Fruit fly (Drosophila melanogaster): ENCODE results near the gene cm.
A peak's percentile ranks its signal among the peaks of the same experiment; 100 is the strongest.

cm gene

dm6 chrX:7011063-7011743, at the start of gene cm, which contains the start of the genes sloth1 and sloth2 (continued):
- TF ChIP-seq CG13424 (tag; optimal IDR thresholded peaks at IDR 0.05) (peak; percentile 92), Atf6 (GFP tag; IDR thresholded peaks at IDR 0.05) (peak; percentile 72), Tbp (GFP tag; optimal IDR thresholded peaks at IDR 0.05) (no peak), CG9727 (GFP tag; optimal IDR thresholded peaks at IDR 0.05) (peak; percentile 81), CG2116 (GFP tag; optimal IDR thresholded peaks at IDR 0.05) (peak; percentile 92), CG2199 (GFP tag; IDR thresholded peaks at IDR 0.05) (peak; percentile 81), CG12236 (GFP tag; optimal IDR thresholded peaks at IDR 0.05) (peak; percentile 71), CG31365 (tag; optimal IDR thresholded peaks at IDR 0.05) (peak; percentile 33), oc (tag; optimal IDR thresholded peaks at IDR 0.05) (peak; percentile 67), CG12769 (tag; optimal IDR thresholded peaks at IDR 0.05) (peak; percentile 93), seq (GFP tag; IDR thresholded peaks at IDR 0.05) (peak; percentile 87), D19A (tag; optimal IDR thresholded peaks at IDR 0.05) (peak; percentile 58), kah (GFP tag; optimal IDR thresholded peaks at IDR 0.05) (peak; percentile 20), ap (GFP tag; IDR thresholded peaks at IDR 0.05) (peak; percentile 75), Hsf (GFP tag; optimal IDR thresholded peaks at IDR 0.05) (peak; percentile 92), CG8478 (optimal IDR thresholded peaks at IDR 0.05) (no peak), sim (GFP tag; IDR thresholded peaks at IDR 0.05) (no peak), mam (GFP tag; optimal IDR thresholded peaks at IDR 0.05) (peak; percentile 87), CG11723 (GFP tag; optimal IDR thresholded peaks at IDR 0.05) (peak; percentile 82), odd (GFP tag; optimal IDR thresholded peaks at IDR 0.05) (peak; percentile 65), sr (GFP tag; IDR thresholded peaks at IDR 0.05) (no peak), gfzf (GFP tag; optimal IDR thresholded peaks at IDR 0.05) (peak; percentile 34), CG7786 (GFP tag; optimal IDR thresholded peaks at IDR 0.05) (peak; percentile 90), CG7963 (GFP tag; IDR thresholded peaks at IDR 0.05; ENCODE audit: partially characterized antibody) (peak; percentile 62), CG18262 (tag; optimal IDR thresholded peaks at IDR 0.05) (peak; percentile 74), dpn (GFP tag; optimal IDR thresholded peaks at IDR 0.05) (peak; percentile 86 to 89), CG15479 (GFP tag; optimal IDR thresholded peaks at IDR 0.05) (no peak), vvl (GFP tag; IDR thresholded peaks at IDR 0.05) (peak; percentile 91), gcm (GFP tag; optimal IDR thresholded peaks at IDR 0.05) (peak; percentile 78), unpg (GFP tag; optimal IDR thresholded peaks at IDR 0.05) (peak; percentile 87), ftz-f1 (GFP tag; optimal IDR thresholded peaks at IDR 0.05) (peak; percentile 45), ro (GFP tag; IDR thresholded peaks at IDR 0.05) (no peak), CG4404 (GFP tag; IDR thresholded peaks at IDR 0.05) (peak; percentile 81), CG3847 (GFP tag; IDR thresholded peaks at IDR 0.05) (peak; percentile 87), CG4360 (GFP tag; IDR thresholded peaks at IDR 0.05) (0 out of 2 replicates have a peak, but pooled peaks have one; percentile 24), CG7556 (GFP tag; optimal IDR thresholded peaks at IDR 0.05) (peak; percentile 80), CG43689 (GFP tag; IDR thresholded peaks at IDR 0.05) (peak; percentile 68; the same call in 1 of the 2 replicates), CG17802 (tag; optimal IDR thresholded peaks at IDR 0.05) (peak; percentile 50), CG18764 (GFP tag; optimal IDR thresholded peaks at IDR 0.05) (peak; percentile 69), CG13296 (GFP tag; optimal IDR thresholded peaks at IDR 0.05) (peak; percentile 75), Bgb (GFP tag; IDR thresholded peaks at IDR 0.05; ENCODE audit: partially characterized antibody) (peak; percentile 79), CG31441 (GFP tag; IDR thresholded peaks at IDR 0.05) (peak; percentile 72), CG2202 (tag; optimal IDR thresholded peaks at IDR 0.05) (peak; percentile 80)
